Fruit fly (Drosophila melanogaster) whole organism, prepupa: ENCODE measurements around the gene CG9784.
A peak's percentile ranks its signal among the peaks of the same experiment; 100 is the strongest.

Source experiments
- Blimp-1 ChIP-seq: fragments of 200-800 bp; sonication (Bioruptor generic); optimal IDR thresholded peaks from 3 replicates; lab custom pipeline; 2017; ENCODE audit warnings: missing biosample characterization, missing genetic modification characterization, mild to moderate bottlenecking, moderate library complexity, missing genetic modification reagents
- CG10669 ChIP-seq: fragments of 200-800 bp; sonication (Bioruptor generic); optimal IDR thresholded peaks from 3 replicates; lab custom pipeline; 2018; ENCODE audit warnings: missing biosample characterization, mild to moderate bottlenecking, missing genetic modification characterization, moderate library complexity
- CG11902 ChIP-seq: fragments of 200-800 bp; sonication (Bioruptor generic); optimal IDR thresholded peaks from 3 replicates; lab custom pipeline; 2016; ENCODE audit warnings: missing biosample characterization, missing genetic modification characterization
- CG15336 ChIP-seq: fragments of 200-800 bp; sonication (Bioruptor generic); IDR thresholded peaks from 2 replicates; pipeline ENCODE4 v1.3.6; 2022; ENCODE audit warnings: missing biosample characterization, missing genetic modification characterization
- CG1621 ChIP-seq: fragments of 200-800 bp; sonication (Bioruptor generic); optimal IDR thresholded peaks from 3 replicates; lab custom pipeline; 2018; ENCODE audit warnings: missing biosample characterization, mild to moderate bottlenecking, missing genetic modification characterization
- CG16779 ChIP-seq: fragments of 200-800 bp; sonication (Bioruptor generic); optimal IDR thresholded peaks from 3 replicates; lab custom pipeline; 2017; ENCODE audit warnings: missing biosample characterization, mild to moderate bottlenecking, missing genetic modification characterization
- CG31627 ChIP-seq: fragments of 200-800 bp; sonication (Bioruptor generic); optimal IDR thresholded peaks from 3 replicates; lab custom pipeline; 2016; ENCODE audit warnings: missing biosample characterization, missing genetic modification characterization
- CG3919 ChIP-seq: fragments of 200-800 bp; sonication (Bioruptor generic); optimal IDR thresholded peaks from 3 replicates; lab custom pipeline; 2016; ENCODE audit warnings: missing biosample characterization, missing genetic modification characterization
- CG4318 ChIP-seq: fragments of 200-800 bp; sonication (Bioruptor generic); optimal IDR thresholded peaks from 3 replicates; lab custom pipeline; 2017; ENCODE audit warnings: missing biosample characterization, mild to moderate bottlenecking, missing genetic modification characterization
- CG6163 ChIP-seq: fragments of 200-800 bp; sonication (Bioruptor generic); IDR thresholded peaks from 3 replicates; pipeline ENCODE4 v1.3.6; 2022; ENCODE audit warnings: missing biosample characterization, missing genetic modification characterization
- CG6276 ChIP-seq: fragments of 200-800 bp; sonication (Bioruptor generic); optimal IDR thresholded peaks from 2 replicates; lab custom pipeline; 2017; ENCODE audit warnings: missing biosample characterization, mild to moderate bottlenecking, missing genetic modification characterization
- CG6854 ChIP-seq: fragments of 200-800 bp; sonication (Bioruptor generic); optimal IDR thresholded peaks from 2 replicates; lab custom pipeline; 2017; ENCODE audit warnings: missing biosample characterization, mild to moderate bottlenecking, missing genetic modification characterization
- CG7368 ChIP-seq: fragments of 200-800 bp; sonication (Bioruptor generic); optimal IDR thresholded peaks from 3 replicates; lab custom pipeline; 2016; ENCODE audit warnings: missing biosample characterization, missing genetic modification characterization
- CG9139 ChIP-seq: fragments of 200-800 bp; sonication (Bioruptor generic); optimal IDR thresholded peaks from 3 replicates; lab custom pipeline; 2017; ENCODE audit warnings: missing biosample characterization, mild to moderate bottlenecking, missing genetic modification characterization
- Eip78C ChIP-seq: fragments of 200-800 bp; sonication (Bioruptor generic); peaks from one replicate; lab custom pipeline; 2016; ENCODE audit warnings: missing biosample characterization, missing genetic modification characterization
- Ets21C ChIP-seq: fragments of 200-800 bp; sonication (Bioruptor generic); optimal IDR thresholded peaks from 3 replicates; lab custom pipeline; 2016; ENCODE audit warnings: missing biosample characterization, missing genetic modification characterization
- Ets96B ChIP-seq: fragments of 200-800 bp; optimal IDR thresholded peaks from 2 replicates; lab custom pipeline; 2019; ENCODE audit warnings: missing biosample characterization, mild to moderate bottlenecking, missing genetic modification characterization, moderate library complexity
- Hr38 ChIP-seq: sonication (Bioruptor generic); optimal IDR thresholded peaks from 2 replicates; lab custom pipeline; 2016; ENCODE audit warnings: missing biosample characterization, missing genetic modification characterization
- Hr4 ChIP-seq: fragments of 200-800 bp; sonication (Bioruptor generic); optimal IDR thresholded peaks from 3 replicates; lab custom pipeline; 2016; ENCODE audit warnings: missing biosample characterization, missing genetic modification characterization
- Lpt ChIP-seq: fragments of 200-800 bp; sonication (Bioruptor generic); optimal IDR thresholded peaks from 3 replicates; lab custom pipeline; 2016; ENCODE audit warnings: missing biosample characterization, missing genetic modification characterization
- OdsH ChIP-seq: fragments of 200-800 bp; sonication (Bioruptor generic); optimal IDR thresholded peaks from 3 replicates; lab custom pipeline; 2016; ENCODE audit warnings: missing biosample characterization, missing genetic modification characterization
- Smox ChIP-seq: fragments of 200-800 bp; sonication (Bioruptor generic); optimal IDR thresholded peaks from 3 replicates; lab custom pipeline; 2016; ENCODE audit warnings: missing biosample characterization, missing genetic modification characterization
- Sox15 ChIP-seq: fragments of 200-800 bp; sonication (Bioruptor generic); optimal IDR thresholded peaks from 3 replicates; lab custom pipeline; 2016; ENCODE audit warnings: missing biosample characterization, missing genetic modification characterization
- dac ChIP-seq: fragments of 200-800 bp; sonication (Bioruptor generic); optimal IDR thresholded peaks from 2 replicates; lab custom pipeline; 2017; ENCODE audit warnings: missing biosample characterization, mild to moderate bottlenecking, missing genetic modification characterization
- dsx ChIP-seq: fragments of 200-800 bp; optimal IDR thresholded peaks from 3 replicates; lab custom pipeline; 2019; ENCODE audit warnings: missing biosample characterization, mild to moderate bottlenecking, missing genetic modification characterization, moderate library complexity; ENCODE audit not compliant: poor library complexity, severe bottlenecking
- eg ChIP-seq: fragments of 200-800 bp; sonication (Bioruptor generic); IDR thresholded peaks from 3 replicates; pipeline ENCODE4 v1.3.6; 2022; ENCODE audit warnings: missing biosample characterization, missing genetic modification characterization
- esn ChIP-seq: fragments of 200-800 bp; sonication (Bioruptor generic); optimal IDR thresholded peaks from 2 replicates; lab custom pipeline; 2016; ENCODE audit warnings: missing biosample characterization, mild to moderate bottlenecking, missing genetic modification characterization, moderate library complexity
- fd59A ChIP-seq: fragments of 200-800 bp; sonication (Bioruptor generic); optimal IDR thresholded peaks from 2 replicates; lab custom pipeline; 2017; ENCODE audit warnings: missing biosample characterization, mild to moderate bottlenecking, missing genetic modification characterization, missing genetic modification reagents
- fd85E ChIP-seq: fragments of 200-800 bp; sonication (Bioruptor generic); optimal IDR thresholded peaks from 3 replicates; lab custom pipeline; 2016; ENCODE audit warnings: missing biosample characterization, missing genetic modification characterization
- fkh ChIP-seq: fragments of 200-800 bp; sonication (Bioruptor generic); optimal IDR thresholded peaks from 3 replicates; lab custom pipeline; 2017; ENCODE audit warnings: missing biosample characterization, mild to moderate bottlenecking, missing genetic modification characterization, moderate library complexity
- pdm3 ChIP-seq: fragments of 200-800 bp; sonication (Bioruptor generic); optimal IDR thresholded peaks from 3 replicates; lab custom pipeline; 2016; ENCODE audit warnings: missing biosample characterization, missing genetic modification characterization
- salr ChIP-seq, 2 experiments: fragments of 200-800 bp; sonication (Bioruptor generic); optimal IDR thresholded peaks; 3 replicates each; lab custom pipeline; 2016 to 2018; ENCODE audit warnings: missing biosample characterization in 2 of 2, missing genetic modification characterization in 2 of 2, mild to moderate bottlenecking in 1 of 2
- spab ChIP-seq: fragments of 200-800 bp; sonication (Bioruptor generic); optimal IDR thresholded peaks from 2 replicates; lab custom pipeline; 2017; ENCODE audit warnings: missing biosample characterization, mild to moderate bottlenecking, missing genetic modification characterization, missing genetic modification reagents
- ss ChIP-seq, 2 experiments: fragments of 200-800 bp; sonication (Bioruptor generic); optimal IDR thresholded peaks; 2 replicates in 1 of 2; 3 replicates in 1 of 2; lab custom pipeline; 2017 to 2018; ENCODE audit warnings: mild to moderate bottlenecking in 2 of 2, missing biosample characterization in 2 of 2, missing genetic modification characterization in 2 of 2, moderate library complexity in 1 of 2
- vri ChIP-seq: fragments of 200-800 bp; sonication (Bioruptor generic); optimal IDR thresholded peaks from 3 replicates; lab custom pipeline; 2016; ENCODE audit warnings: missing biosample characterization, mild to moderate bottlenecking, missing genetic modification characterization

CG9784 gene

dm6 chrX:16647092-16647632 lies 48.1 kb upstream of the CG9784 start (continued):
- TF ChIP-seq fkh (GFP tag; lab: Kevin White, UChicago), result no peak
- TF ChIP-seq spab (GFP tag; lab: Kevin White, UChicago), result peak; percentile 5
- no peak for TF ChIP-seq Lpt (GFP tag; lab: Kevin White, UChicago)
- no peak for TF ChIP-seq CG6276 (GFP tag; lab: Kevin White, UChicago)
- peak in 1 of 2 experiments; percentile 20 for TF ChIP-seq ss (GFP tag; optimal IDR thresholded peaks at IDR 0.05; lab: Kevin White, UChicago)
- TF ChIP-seq CG3919 (GFP tag; lab: Kevin White, UChicago), result peak; percentile 1
- no peak for TF ChIP-seq CG11902 (GFP tag; lab: Kevin White, UChicago)
- peak; percentile 37 for TF ChIP-seq Smox (GFP tag; lab: Kevin White, UChicago)

dm6 chrX:16645472-16645871 lies 46.5 kb upstream of the CG9784 start:
- TF ChIP-seq Blimp-1 (GFP tag; lab: Kevin White, UChicago) (peak; percentile 66), CG10669 (GFP tag; lab: Kevin White, UChicago) (no peak), Eip78C (GFP tag; lab: Kevin White, UChicago) (peak; percentile 38), OdsH (GFP tag; lab: Kevin White, UChicago) (no peak), dac (GFP tag; lab: Kevin White, UChicago) (no peak), vri (GFP tag; lab: Kevin White, UChicago) (peak; percentile 76), CG7368 (GFP tag; lab: Kevin White, UChicago) (no peak), Hr4 (GFP tag; lab: Kevin White, UChicago) (no peak), CG31627 (GFP tag; lab: Kevin White, UChicago) (no peak)

- peak; percentile 85 for TF ChIP-seq fkh (GFP tag; lab: Kevin White, UChicago)
- no peak for TF ChIP-seq Ets21C (GFP tag; lab: Kevin White, UChicago)
Measured at dm6 chrX:16644535-16645131, 45.6 kb upstream of the CG9784 start.

DNA sequence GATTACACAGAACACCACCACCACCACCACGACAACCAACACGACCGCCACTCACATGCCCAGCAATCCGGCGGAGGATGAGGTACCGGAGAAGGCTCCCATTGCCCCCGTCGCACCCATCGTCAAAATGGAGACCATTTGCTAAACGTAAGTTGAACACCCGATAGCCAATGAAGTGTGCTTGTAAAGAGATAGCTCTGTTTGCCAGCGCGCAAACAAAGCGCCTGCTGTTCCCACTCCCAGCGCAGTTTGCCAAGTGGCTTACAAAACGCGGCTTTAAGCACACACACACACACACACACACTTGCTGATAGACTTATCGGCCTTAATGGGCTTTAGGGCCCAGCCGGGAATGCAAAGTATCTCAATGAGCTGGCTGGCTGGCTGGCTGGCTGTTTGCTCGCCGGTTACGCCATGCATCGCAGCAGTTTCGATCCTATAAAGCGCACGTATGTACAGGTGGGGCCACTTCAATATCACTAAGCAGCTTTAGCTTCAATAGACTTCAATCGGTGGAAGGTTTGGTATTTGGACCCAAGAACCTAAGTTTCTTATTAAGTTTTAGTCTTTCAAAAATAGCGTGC lies 44.4 kb upstream of the CG9784 start:
- TF ChIP-seq CG6854 (no peak), dsx (GFP tag; lab: Kevin White, UChicago) (no peak), CG4318 (no peak), fd85E (GFP tag; lab: Kevin White, UChicago) (no peak), CG9139 (no peak), eg (GFP tag; lab: Robert Waterston, UW) (no peak), CG16779 (no peak), Ets96B (tag; lab: Kevin White, UChicago) (no peak), Lpt (GFP tag; lab: Kevin White, UChicago) (no peak), CG3919 (GFP tag; lab: Kevin White, UChicago) (no peak), Smox (GFP tag; lab: Kevin White, UChicago) (no peak), Eip78C (GFP tag; lab: Kevin White, UChicago) (peak; percentile 51), salr (GFP tag; optimal IDR thresholded peaks at IDR 0.05; lab: Kevin White, UChicago) (no peak), CG6163 (GFP tag; lab: Robert Waterston, UW) (no peak), esn (GFP tag; lab: Kevin White, UChicago) (no peak), OdsH (GFP tag; lab: Kevin White, UChicago) (no peak), fd59A (GFP tag; lab: Kevin White, UChicago) (no peak), Hr38 (no peak), ss (GFP tag; optimal IDR thresholded peaks at IDR 0.05; lab: Kevin White, UChicago) (no peak), fkh (GFP tag; lab: Kevin White, UChicago) (peak; percentile 19), CG15336 (no peak), pdm3 (GFP tag; lab: Kevin White, UChicago) (no peak), Sox15 (GFP tag; lab: Kevin White, UChicago) (no peak), CG1621 (peak; percentile 5)
- TF ChIP-seq, all 60 proteins: peak for 3
